Fruit fly (Drosophila melanogaster) whole organism, embryonic: ENCODE data around the gene ebd2.

Experiments used
- Bteb2 ChIP-seq: fragments of 200-800 bp; sonication (Bioruptor generic); optimal IDR thresholded peaks from 2 replicates; lab custom pipeline; 2016; ENCODE audit warnings: missing biosample characterization, missing genetic modification characterization
- CG10565 ChIP-seq: fragments of 200-800 bp; sonication (Bioruptor generic); optimal IDR thresholded peaks from 3 replicates; lab custom pipeline; 2016; ENCODE audit warnings: missing biosample characterization, mild to moderate bottlenecking, missing genetic modification characterization
- CG11247 ChIP-seq: fragments of 200-800 bp; sonication (Bioruptor generic); IDR thresholded peaks from 2 replicates; pipeline ENCODE4 v1.3.6; 2022; ENCODE audit warnings: missing biosample characterization, missing genetic modification characterization
- CG12155 ChIP-seq: fragments of 200-800 bp; sonication (Bioruptor generic); optimal IDR thresholded peaks from 3 replicates; lab custom pipeline; 2016; ENCODE audit warnings: missing biosample characterization, missing genetic modification characterization
- CG12236 ChIP-seq: fragments of 200-800 bp; sonication (Bioruptor generic); optimal IDR thresholded peaks from 2 replicates; lab custom pipeline; 2016; ENCODE audit warnings: missing biosample characterization, missing genetic modification characterization
- CG13775 ChIP-seq: fragments of 200-800 bp; sonication (Bioruptor generic); optimal IDR thresholded peaks from 3 replicates; lab custom pipeline; 2017; ENCODE audit warnings: missing biosample characterization, mild to moderate bottlenecking, missing genetic modification characterization
- CG14441 ChIP-seq: fragments of 200-800 bp; sonication (Bioruptor generic); IDR thresholded peaks from 2 replicates; pipeline ENCODE4 v1.3.6; 2022; ENCODE audit warnings: missing biosample characterization, missing genetic modification characterization
- CG14860 ChIP-seq: fragments of 200-800 bp; sonication (Bioruptor generic); IDR thresholded peaks from 3 replicates; pipeline ENCODE4 v1.3.6; 2022; ENCODE audit warnings: missing biosample characterization, missing genetic modification characterization; ENCODE audit not compliant: partially characterized antibody
- CG2678 ChIP-seq: fragments of 200-800 bp; sonication (Bioruptor generic); optimal IDR thresholded peaks from 3 replicates; lab custom pipeline; 2019; ENCODE audit warnings: missing biosample characterization, mild to moderate bottlenecking, missing genetic modification characterization, moderate library complexity
- CG30020 ChIP-seq: fragments of 200-800 bp; optimal IDR thresholded peaks from 2 replicates; lab custom pipeline; 2019; ENCODE audit warnings: missing biosample characterization, mild to moderate bottlenecking, missing genetic modification characterization, moderate library complexity
- CG3065 ChIP-seq: fragments of 200-800 bp; sonication (Bioruptor generic); optimal IDR thresholded peaks from 2 replicates; lab custom pipeline; 2016; ENCODE audit warnings: missing biosample characterization, missing genetic modification characterization
- CG31224 ChIP-seq: fragments of 200-800 bp; sonication (Bioruptor generic); IDR thresholded peaks from 2 replicates; pipeline ENCODE4 v1.3.6; 2022; ENCODE audit warnings: missing biosample characterization, missing genetic modification characterization
- CG6175 ChIP-seq: fragments of 200-800 bp; sonication (Bioruptor generic); IDR thresholded peaks from 3 replicates; pipeline ENCODE4 v1.3.6; 2022; ENCODE audit warnings: missing biosample characterization, missing genetic modification characterization
- CG6654 ChIP-seq: fragments of 200-800 bp; sonication (Bioruptor generic); optimal IDR thresholded peaks from 2 replicates; lab custom pipeline; 2017; ENCODE audit warnings: missing biosample characterization, mild to moderate bottlenecking, missing genetic modification characterization
- CG7745 ChIP-seq: fragments of 200-800 bp; sonication (Bioruptor generic); optimal IDR thresholded peaks from 2 replicates; lab custom pipeline; 2018; ENCODE audit warnings: missing biosample characterization, mild to moderate bottlenecking, missing genetic modification characterization, moderate library complexity
- CG7987 ChIP-seq: fragments of 200-800 bp; sonication (Bioruptor generic); optimal IDR thresholded peaks from 2 replicates; lab custom pipeline; 2018; ENCODE audit warnings: missing biosample characterization, mild to moderate bottlenecking, missing genetic modification characterization, moderate library complexity
- CG8290 ChIP-seq, 3 experiments: fragments of 200-800 bp; sonication (Bioruptor generic); optimal IDR thresholded peaks; 2 replicates each; lab custom pipeline; 2016 to 2019; ENCODE audit warnings: missing biosample characterization in 3 of 3, missing genetic modification characterization in 3 of 3, mild to moderate bottlenecking in 2 of 3, moderate library complexity in 1 of 3
- CG8924 ChIP-seq: fragments of 200-800 bp; optimal IDR thresholded peaks from 3 replicates; lab custom pipeline; 2019; ENCODE audit warnings: missing biosample characterization, mild to moderate bottlenecking, missing genetic modification characterization, moderate library complexity
- CG9817 ChIP-seq: fragments of 200-800 bp; sonication (Bioruptor generic); optimal IDR thresholded peaks from 2 replicates; lab custom pipeline; 2018; ENCODE audit warnings: missing biosample characterization, mild to moderate bottlenecking, missing genetic modification characterization, moderate library complexity
- CG9932 ChIP-seq: fragments of 200-800 bp; sonication (Bioruptor generic); IDR thresholded peaks from 2 replicates; pipeline ENCODE4 v1.3.6; 2022; ENCODE audit warnings: missing biosample characterization, missing genetic modification characterization
- Chrac-16 ChIP-seq: fragments of 200-800 bp; sonication (Bioruptor generic); optimal IDR thresholded peaks from 3 replicates; lab custom pipeline; 2016; ENCODE audit warnings: missing biosample characterization, missing genetic modification characterization
- D ChIP-seq, 2 experiments: fragments of 200-800 bp in 1 of 2; fragments of >200 bp in 1 of 2; sonication (Bioruptor generic) in 1 of 2; optimal IDR thresholded peaks; 2 replicates in 1 of 2; 3 replicates in 1 of 2; lab custom pipeline; 2017; ENCODE audit warnings: mild to moderate bottlenecking in 1 of 2, missing biosample characterization in 1 of 2, missing genetic modification characterization in 1 of 2, missing genetic modification reagents in 1 of 2
- ERR ChIP-seq: fragments of 200-800 bp; sonication (Bioruptor generic); optimal IDR thresholded peaks from 2 replicates; lab custom pipeline; 2016; ENCODE audit warnings: missing biosample characterization, missing genetic modification characterization
- Eip74EF ChIP-seq, 2 experiments: fragments of 200-800 bp in 1 of 2; fragments of >200 bp in 1 of 2; sonication (Bioruptor generic) in 1 of 2; optimal IDR thresholded peaks; 2 replicates each; lab custom pipeline; 2017 to 2019; ENCODE audit warnings: missing biosample characterization in 2 of 2, missing genetic modification characterization in 2 of 2, mild to moderate bottlenecking in 1 of 2, moderate library complexity in 1 of 2
- Ets65A ChIP-seq: fragments of 200-800 bp; sonication (Bioruptor generic); peaks from one replicate; lab custom pipeline; 2016; ENCODE audit warnings: missing biosample characterization, missing genetic modification characterization
- NC2β ChIP-seq: fragments of 200-800 bp; sonication (Bioruptor generic); optimal IDR thresholded peaks from 2 replicates; lab custom pipeline; 2016; ENCODE audit warnings: missing biosample characterization, missing genetic modification characterization
- abd-A ChIP-seq: fragments of 200-800 bp; sonication (Bioruptor generic); optimal IDR thresholded peaks from 3 replicates; lab custom pipeline; 2019; ENCODE audit warnings: missing biosample characterization, mild to moderate bottlenecking, missing genetic modification characterization, moderate library complexity
- ap ChIP-seq: fragments of 200-800 bp; sonication (Bioruptor generic); IDR thresholded peaks from 2 replicates; pipeline ENCODE4 v1.3.6; 2022; ENCODE audit warnings: missing biosample characterization, missing genetic modification characterization
- bab2 ChIP-seq: fragments of 200-800 bp; sonication (Bioruptor generic); optimal IDR thresholded peaks from 2 replicates; lab custom pipeline; 2016; ENCODE audit warnings: missing biosample characterization, missing genetic modification characterization
- bbx ChIP-seq: fragments of 200-800 bp; sonication (Bioruptor generic); IDR thresholded peaks from 2 replicates; pipeline ENCODE4 v1.3.6; 2022; ENCODE audit warnings: missing biosample characterization, missing genetic modification characterization; ENCODE audit not compliant: partially characterized antibody
- cad ChIP-seq: fragments of >200 bp; optimal IDR thresholded peaks from 2 replicates; lab custom pipeline; 2017; ENCODE audit warnings: missing biosample characterization, missing genetic modification characterization
- chif ChIP-seq, 2 experiments: fragments of 200-800 bp; sonication (Bioruptor generic); optimal IDR thresholded peaks; 3 replicates each; lab custom pipeline; 2016; ENCODE audit warnings: missing biosample characterization in 2 of 2, missing genetic modification characterization in 2 of 2
- crp ChIP-seq, 2 experiments: fragments of 200-800 bp; sonication (Bioruptor generic); optimal IDR thresholded peaks; 2 replicates in 1 of 2; 3 replicates in 1 of 2; lab custom pipeline; 2017; ENCODE audit warnings: missing biosample characterization in 2 of 2, missing genetic modification characterization in 2 of 2, mild to moderate bottlenecking in 1 of 2, moderate library complexity in 1 of 2
- da ChIP-seq: fragments of 200-800 bp; sonication (Bioruptor generic); optimal IDR thresholded peaks from 2 replicates; lab custom pipeline; 2016; ENCODE audit warnings: missing biosample characterization, missing genetic modification characterization
- dan ChIP-seq: fragments of 200-800 bp; sonication (Bioruptor generic); IDR thresholded peaks from 2 replicates; pipeline ENCODE4 v1.3.6; 2022; ENCODE audit warnings: missing biosample characterization, missing genetic modification characterization
- esg ChIP-seq: fragments of 200-800 bp; sonication (Bioruptor generic); conservative IDR thresholded peaks from 2 replicates; pipeline ENCODE4 v1.3.6; 2022; ENCODE audit warnings: missing biosample characterization, missing genetic modification characterization
- fd96Cb ChIP-seq: fragments of 200-800 bp; sonication (Bioruptor generic); optimal IDR thresholded peaks from 2 replicates; lab custom pipeline; 2018; ENCODE audit warnings: missing biosample characterization, mild to moderate bottlenecking, missing genetic modification characterization, moderate library complexity
- hth ChIP-seq: fragments of >200 bp; optimal IDR thresholded peaks from 2 replicates; lab custom pipeline; 2017; ENCODE audit warnings: inconsistent platforms
- jumu ChIP-seq: fragments of 200-800 bp; sonication (Bioruptor generic); optimal IDR thresholded peaks from 3 replicates; lab custom pipeline; 2016; ENCODE audit warnings: missing biosample characterization, missing genetic modification characterization
- kay ChIP-seq: fragments of 200-800 bp; sonication (Bioruptor generic); optimal IDR thresholded peaks from 2 replicates; lab custom pipeline; 2016; ENCODE audit warnings: missing biosample characterization, missing genetic modification characterization
- luna ChIP-seq: fragments of 200-800 bp; sonication (Bioruptor generic); optimal IDR thresholded peaks from 2 replicates; lab custom pipeline; 2016; ENCODE audit warnings: missing biosample characterization, missing genetic modification characterization
- prd ChIP-seq, 3 experiments: fragments of >200 bp in 2 of 3; fragments of 200-800 bp in 1 of 3; sonication (Bioruptor generic) in 1 of 3; optimal IDR thresholded peaks in 2 of 3; IDR thresholded peaks in 1 of 3; 2 replicates in 2 of 3; 3 replicates in 1 of 3; pipeline versions ENCODE4 v1.3.6 to Lab custom; 2017 to 2022; ENCODE audit warnings: missing biosample characterization in 1 of 3, missing genetic modification characterization in 1 of 3
- pros ChIP-seq: fragments of 200-800 bp; sonication (Bioruptor generic); optimal IDR thresholded peaks from 3 replicates; lab custom pipeline; 2019; ENCODE audit warnings: missing biosample characterization, mild to moderate bottlenecking, missing genetic modification characterization, moderate library complexity
- rib ChIP-seq: fragments of 200-800 bp; sonication (Bioruptor generic); IDR thresholded peaks from 2 replicates; pipeline ENCODE4 v1.3.6; 2022; ENCODE audit warnings: missing biosample characterization, missing genetic modification characterization
- salm ChIP-seq: fragments of 200-800 bp; sonication (Bioruptor generic); optimal IDR thresholded peaks from 2 replicates; lab custom pipeline; 2018; ENCODE audit warnings: missing biosample characterization, mild to moderate bottlenecking, missing genetic modification characterization
- schlank ChIP-seq: fragments of 200-800 bp; sonication (Bioruptor generic); optimal IDR thresholded peaks from 2 replicates; lab custom pipeline; 2018; ENCODE audit warnings: missing biosample characterization, mild to moderate bottlenecking, missing genetic modification characterization
- tna ChIP-seq: fragments of 200-800 bp; sonication (Bioruptor generic); IDR thresholded peaks from 2 replicates; pipeline ENCODE4 v1.3.6; 2022; ENCODE audit warnings: missing biosample characterization, missing genetic modification characterization; ENCODE audit not compliant: partially characterized antibody
- trem ChIP-seq: fragments of 200-800 bp; optimal IDR thresholded peaks from 3 replicates; lab custom pipeline; 2019; ENCODE audit warnings: missing biosample characterization, mild to moderate bottlenecking, missing genetic modification characterization, moderate library complexity
- yki ChIP-seq: fragments of >200 bp; optimal IDR thresholded peaks from 3 replicates; lab custom pipeline; 2018

The ebd2 gene

dm6 chr3L:21304400-21304799 is 44.7 kb downstream of the ebd2 start, which contains the start of the genes CG11309 and CG7632 (continued):
- TF ChIP-seq bab2 (GFP tag; lab: Kevin White, UChicago) = peak; percentile 98
- TF ChIP-seq bbx (GFP tag; lab: Robert Waterston, UW) = peak; percentile 25; the same call in 1 of the 2 replicates
- peak; percentile 97 for TF ChIP-seq jumu (GFP tag; lab: Kevin White, UChicago)
- TF ChIP-seq D (optimal IDR thresholded peaks at IDR 0.05; lab: Kevin White, UChicago) = no peak
- peak; percentile 99 for TF ChIP-seq D (GFP tag; optimal IDR thresholded peaks at IDR 0.05; lab: Kevin White, UChicago)
- TF ChIP-seq Eip74EF (GFP tag; optimal IDR thresholded peaks at IDR 0.05; lab: Kevin White, UChicago) = peak in 1 of 2 experiments; percentile 100
- TF ChIP-seq CG10565 (GFP tag; lab: Kevin White, UChicago) = peak; percentile 97
- TF ChIP-seq Ets65A = peak; percentile 100
- TF ChIP-seq CG6175 (GFP tag; lab: Robert Waterston, UW) = peak; percentile 93
- TF ChIP-seq CG12236 (GFP tag; lab: Kevin White, UChicago) = peak; percentile 98
- peak; percentile 99 for TF ChIP-seq abd-A (tag; lab: Kevin White, UChicago)
- peak; percentile 98 for TF ChIP-seq ERR
- TF ChIP-seq CG12155 = peak; percentile 97
- peak; percentile 94 for TF ChIP-seq CG6654 (GFP tag; lab: Kevin White, UChicago)
- peak; percentile 100 for TF ChIP-seq CG8924 (tag; lab: Kevin White, UChicago)
- TF ChIP-seq dan = peak; percentile 40; the same call in 1 of the 2 replicates
- TF ChIP-seq trem = peak; percentile 98
- peak; percentile 100 for TF ChIP-seq salm (tag; lab: Kevin White, UChicago)
- no peak for TF ChIP-seq hth
- peak; percentile 100 for TF ChIP-seq CG2678 (tag; lab: Kevin White, UChicago)
- peak; percentile 96 for TF ChIP-seq CG14441 (GFP tag; lab: Robert Waterston, UW)
- peak; percentile 99 for TF ChIP-seq NC2β
- peak; percentile 97 for TF ChIP-seq CG11247 (GFP tag; lab: Robert Waterston, UW)
- peak; percentile 97 for TF ChIP-seq CG7745 (tag; lab: Kevin White, UChicago)
- TF ChIP-seq CG8290 (GFP tag; optimal IDR thresholded peaks at IDR 0.05; lab: Kevin White, UChicago) = peak; percentile 99
- TF ChIP-seq CG8290 (tag; optimal IDR thresholded peaks at IDR 0.05; lab: Kevin White, UChicago) = peak; percentile 98 to 100
- peak; percentile 99 for TF ChIP-seq CG7987 (GFP tag; lab: Kevin White, UChicago)
- peak; percentile 99 for TF ChIP-seq schlank (tag; lab: Kevin White, UChicago)
- TF ChIP-seq rib = peak; percentile 98
- TF ChIP-seq CG9817 (tag; lab: Kevin White, UChicago) = peak; percentile 99
- peak; percentile 95 for TF ChIP-seq luna
- TF ChIP-seq Chrac-16 (GFP tag; lab: Kevin White, UChicago) = peak; percentile 98
- TF ChIP-seq prd (optimal IDR thresholded peaks at IDR 0.05; lab: Kevin White, UChicago) = no peak
- TF ChIP-seq prd (GFP tag; IDR thresholded peaks at IDR 0.05; lab: Robert Waterston, UW) = peak; percentile 97
- TF ChIP-seq CG13775 (GFP tag; lab: Kevin White, UChicago) = peak; percentile 99
- TF ChIP-seq fd96Cb (tag; lab: Kevin White, UChicago) = peak; percentile 99
- TF ChIP-seq pros (GFP tag; lab: Kevin White, UChicago) = peak; percentile 97
- TF ChIP-seq chif (GFP tag; optimal IDR thresholded peaks at IDR 0.05; lab: Kevin White, UChicago) = peak; percentile 98 to 99
- TF ChIP-seq CG9932 (GFP tag; lab: Robert Waterston, UW) = peak; percentile 96
- TF ChIP-seq kay (GFP tag; lab: Kevin White, UChicago) = peak; percentile 97
- TF ChIP-seq tna (GFP tag; lab: Robert Waterston, UW) = 0 out of 2 replicates have a peak, but pooled peaks have one; percentile 29
- TF ChIP-seq Bteb2 = peak; percentile 99
- peak; percentile 96 for TF ChIP-seq esg (GFP tag; lab: Robert Waterston, UW)
- peak; percentile 97 for TF ChIP-seq CG3065 (GFP tag; lab: Kevin White, UChicago)
- no peak for TF ChIP-seq CG14860 (GFP tag; lab: Robert Waterston, UW)
- TF ChIP-seq CG30020 (tag; lab: Kevin White, UChicago) = peak; percentile 93
- no peak for TF ChIP-seq cad
- peak; percentile 97 for TF ChIP-seq ap (GFP tag; lab: Robert Waterston, UW)
- TF ChIP-seq yki (lab: Kevin White, UChicago) = peak; percentile 57
- TF ChIP-seq da (GFP tag; lab: Kevin White, UChicago) = peak; percentile 98
- peak; percentile 95 for TF ChIP-seq CG31224 (GFP tag; lab: Robert Waterston, UW)
- TF ChIP-seq crp (GFP tag; optimal IDR thresholded peaks at IDR 0.05; lab: Kevin White, UChicago) = peak; percentile 58 to 88
